Fruit fly (Drosophila melanogaster) whole organism, pupa: Measurements from ENCODE around the gene CG33306.

Experiments used
- CG10348 ChIP-seq: fragments of 200-800 bp; sonication (Bioruptor generic); IDR thresholded peaks from 2 replicates; pipeline ENCODE4 v1.3.6; 2022; ENCODE audit warnings: missing biosample characterization, missing genetic modification characterization
- CG12605 ChIP-seq: fragments of 200-800 bp; sonication (Bioruptor generic); IDR thresholded peaks from 2 replicates; pipeline ENCODE4 v1.3.6; 2022; ENCODE audit warnings: missing biosample characterization, missing genetic modification characterization
- CG13204 ChIP-seq: fragments of 200-800 bp; sonication (Bioruptor generic); optimal IDR thresholded peaks from 2 replicates; lab custom pipeline; 2018; ENCODE audit warnings: missing biosample characterization, mild to moderate bottlenecking, missing genetic modification characterization, moderate library complexity
- CG14655 ChIP-seq: fragments of 200-800 bp; sonication (Bioruptor generic); optimal IDR thresholded peaks from 3 replicates; lab custom pipeline; 2017; ENCODE audit warnings: mild to moderate bottlenecking, missing biosample characterization, missing genetic modification reagents, missing genetic modification characterization
- CG15710 ChIP-seq: fragments of 200-800 bp; sonication (Bioruptor generic); optimal IDR thresholded peaks from 2 replicates; lab custom pipeline; 2018; ENCODE audit warnings: missing biosample characterization, mild to moderate bottlenecking, missing genetic modification characterization, moderate library complexity
- CG17806 ChIP-seq: fragments of 200-800 bp; sonication (Bioruptor generic); optimal IDR thresholded peaks from 2 replicates; lab custom pipeline; 2018; ENCODE audit warnings: missing biosample characterization, mild to moderate bottlenecking, missing genetic modification characterization, moderate library complexity
- CG32121 ChIP-seq: fragments of 200-800 bp; sonication (Bioruptor generic); IDR thresholded peaks from 2 replicates; pipeline ENCODE4 v1.3.6; 2022; ENCODE audit warnings: missing biosample characterization, missing genetic modification characterization
- CG34367 ChIP-seq: fragments of 200-800 bp; sonication (Bioruptor generic); optimal IDR thresholded peaks from 2 replicates; lab custom pipeline; 2018; ENCODE audit warnings: missing biosample characterization, mild to moderate bottlenecking, missing genetic modification characterization
- CG4496 ChIP-seq: fragments of 200-800 bp; sonication (Bioruptor generic); IDR thresholded peaks from 3 replicates; pipeline ENCODE4 v1.3.6; 2022; ENCODE audit warnings: missing biosample characterization, missing genetic modification characterization
- CG8159 ChIP-seq: fragments of 200-800 bp; sonication (Bioruptor generic); optimal IDR thresholded peaks from 3 replicates; lab custom pipeline; 2018; ENCODE audit warnings: missing biosample characterization, mild to moderate bottlenecking, missing genetic modification characterization, moderate library complexity
- CG8301 ChIP-seq: fragments of 200-800 bp; sonication (Bioruptor generic); optimal IDR thresholded peaks from 2 replicates; lab custom pipeline; 2018; ENCODE audit warnings: missing biosample characterization, mild to moderate bottlenecking, missing genetic modification characterization
- CG9948 ChIP-seq: fragments of 200-800 bp; sonication (Bioruptor generic); optimal IDR thresholded peaks from 2 replicates; lab custom pipeline; 2018; ENCODE audit warnings: missing biosample characterization, mild to moderate bottlenecking, missing genetic modification characterization, moderate library complexity
- D1 ChIP-seq: fragments of 200-800 bp; sonication (Bioruptor generic); optimal IDR thresholded peaks from 2 replicates; lab custom pipeline; 2018; ENCODE audit warnings: missing biosample characterization, mild to moderate bottlenecking, missing genetic modification characterization, moderate library complexity
- EcR ChIP-seq: fragments of 200-800 bp; sonication (Bioruptor generic); optimal IDR thresholded peaks from 3 replicates; lab custom pipeline; 2019; ENCODE audit warnings: missing biosample characterization, missing genetic modification characterization, mild to moderate bottlenecking, moderate library complexity, missing genetic modification reagents
- Ets98B ChIP-seq: fragments of 200-800 bp; sonication (Bioruptor generic); IDR thresholded peaks from 2 replicates; pipeline ENCODE4 v1.3.6; 2022; ENCODE audit warnings: missing biosample characterization, missing genetic modification characterization
- Pif1A ChIP-seq: fragments of 200-800 bp; sonication (Bioruptor generic); optimal IDR thresholded peaks from 3 replicates; lab custom pipeline; 2016; ENCODE audit warnings: missing biosample characterization, missing genetic modification characterization
- Pif1B ChIP-seq: fragments of 200-800 bp; sonication (Bioruptor generic); optimal IDR thresholded peaks from 3 replicates; lab custom pipeline; 2016; ENCODE audit warnings: missing biosample characterization, missing genetic modification characterization
- Snoo ChIP-seq: fragments of 200-800 bp; sonication (Bioruptor generic); optimal IDR thresholded peaks from 3 replicates; lab custom pipeline; 2017; ENCODE audit warnings: missing biosample characterization, mild to moderate bottlenecking, missing genetic modification characterization, inconsistent platforms
- fd96Ca ChIP-seq: fragments of 200-800 bp; sonication (Bioruptor generic); IDR thresholded peaks from 3 replicates; pipeline ENCODE4 v1.3.6; 2022; ENCODE audit warnings: missing biosample characterization, missing genetic modification characterization
- gl ChIP-seq: fragments of 200-800 bp; sonication (Bioruptor generic); optimal IDR thresholded peaks from 2 replicates; lab custom pipeline; 2018; ENCODE audit warnings: missing biosample characterization, mild to moderate bottlenecking, missing genetic modification characterization
- rn ChIP-seq: fragments of 200-800 bp; sonication (Bioruptor generic); IDR thresholded peaks from 2 replicates; pipeline ENCODE4 v1.3.6; 2022; ENCODE audit warnings: missing biosample characterization, missing genetic modification characterization

Gene CG33306

DNA sequence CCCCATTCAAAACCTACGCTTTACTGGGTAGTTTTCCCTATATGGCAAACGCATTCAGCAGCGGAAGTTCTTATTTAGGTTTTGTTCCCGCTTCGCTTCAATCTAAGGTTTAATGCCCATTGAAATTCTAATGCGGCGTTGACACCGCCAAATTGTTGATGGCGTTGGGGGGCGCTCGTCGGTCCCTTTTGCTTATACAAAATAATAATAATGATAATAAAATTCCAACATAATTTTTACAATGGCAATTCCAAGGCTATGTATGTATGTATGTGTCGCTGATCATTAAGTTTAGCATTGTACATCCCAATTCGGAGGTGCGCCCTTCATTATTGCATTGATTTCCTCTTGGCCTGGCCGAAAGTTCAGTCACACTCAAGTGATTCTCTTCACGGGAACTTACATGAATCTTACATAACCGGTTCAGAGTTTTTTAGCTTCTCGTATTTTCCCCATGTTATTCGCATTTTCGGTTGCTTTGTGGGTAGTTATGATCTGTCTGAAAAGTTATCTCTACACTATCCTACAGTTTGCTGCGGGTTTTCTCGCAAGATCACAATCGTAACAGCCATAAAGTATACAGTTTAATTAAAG, 40.6 kb upstream of the CG33306 start:
- TF ChIP-seq EcR, result peak; percentile 55
- TF ChIP-seq CG32121, result no peak

DNA sequence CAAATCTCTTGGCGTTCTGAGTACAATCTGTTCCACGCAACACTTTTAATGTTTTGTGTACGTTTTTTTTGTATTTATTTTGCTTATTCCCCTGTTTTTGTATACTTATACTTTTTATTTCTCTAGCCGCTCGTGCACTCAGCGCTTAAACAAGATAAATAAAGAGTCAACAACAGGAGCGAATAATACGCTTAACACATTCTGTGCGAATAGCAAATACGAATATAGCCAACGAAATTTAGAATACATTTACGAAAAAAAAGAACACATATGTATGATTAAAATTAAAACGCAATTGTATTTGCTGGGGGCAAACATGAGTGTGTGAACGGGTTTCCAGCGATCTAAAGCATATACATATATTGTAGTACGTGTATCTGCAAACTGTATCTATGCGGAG, 38.4 kb upstream of the CG33306 start:
- TF ChIP-seq Pif1A (peak; percentile 0), CG13204 (GFP tag; lab: Kevin White, UChicago) (no peak), Pif1B (GFP tag; lab: Kevin White, UChicago) (no peak)

DNA sequence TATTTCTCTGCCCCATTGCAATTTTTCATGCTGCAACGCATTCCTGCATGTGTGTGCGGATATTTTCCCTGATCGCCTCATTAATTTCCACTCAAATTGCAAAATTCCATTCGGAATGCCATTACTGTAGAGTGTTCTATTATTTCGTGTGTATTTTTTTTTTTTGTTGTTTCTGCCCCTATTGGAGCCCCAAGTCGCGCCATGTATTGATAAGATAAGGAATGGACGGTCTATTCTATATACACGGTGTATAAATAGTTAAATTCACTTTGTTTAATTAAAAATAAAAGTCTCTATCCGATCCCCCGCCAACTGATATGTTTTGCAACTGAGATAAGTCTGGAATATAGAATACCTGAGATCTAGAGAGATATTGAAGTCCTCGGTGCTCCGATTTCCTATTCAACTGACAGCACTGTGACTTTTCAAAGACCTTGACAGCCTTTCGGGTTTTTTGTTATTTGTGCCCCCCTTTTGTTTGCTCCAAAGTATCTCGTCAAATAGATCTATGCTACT, 37.9 kb upstream of the CG33306 start:
- TF ChIP-seq CG15710 (tag; lab: Kevin White, UChicago), result no peak
- TF ChIP-seq CG17806 (tag; lab: Kevin White, UChicago), result no peak
- no peak for TF ChIP-seq CG4496 (GFP tag; lab: Robert Waterston, UW)
- TF ChIP-seq fd96Ca (GFP tag; lab: Robert Waterston, UW), result 0 out of 3 replicates have a peak, but pooled peaks have one; percentile 33
- TF ChIP-seq CG10348 (GFP tag; lab: Robert Waterston, UW), result no peak
- no peak for TF ChIP-seq CG13204 (GFP tag; lab: Kevin White, UChicago)
- no peak for TF ChIP-seq rn

DNA sequence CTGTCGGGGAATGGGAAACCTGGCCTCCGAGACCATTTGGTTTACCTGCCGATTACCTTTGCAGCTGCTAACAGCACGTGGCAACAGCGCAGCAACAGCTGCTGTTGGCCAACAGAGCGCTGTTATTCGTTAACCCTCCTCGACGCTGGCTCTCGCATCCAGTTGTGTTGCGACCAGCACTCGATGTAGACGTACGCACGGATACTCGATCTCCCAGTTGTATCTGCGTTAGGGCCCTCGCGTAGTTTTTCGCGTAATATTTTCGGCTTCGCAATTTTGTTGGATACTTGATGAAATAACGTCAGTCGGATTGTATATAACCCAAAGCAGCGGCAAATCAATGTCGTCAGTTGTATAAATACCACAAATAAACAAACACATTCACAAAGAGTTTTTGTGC, 35.3 kb upstream of the CG33306 start:
- TF ChIP-seq CG4496 (GFP tag; lab: Robert Waterston, UW) (peak; percentile 72), EcR (peak; percentile 25), D1 (peak; percentile 15), Ets98B (GFP tag; lab: Robert Waterston, UW) (peak; percentile 52), CG32121 (no peak; the same call in 1 of the 2 replicates), CG15710 (tag; lab: Kevin White, UChicago) (no peak), fd96Ca (GFP tag; lab: Robert Waterston, UW) (peak; percentile 13; the same call in 1 of the 3 replicates), Snoo (tag; lab: Kevin White, UChicago) (peak; percentile 0)

DNA sequence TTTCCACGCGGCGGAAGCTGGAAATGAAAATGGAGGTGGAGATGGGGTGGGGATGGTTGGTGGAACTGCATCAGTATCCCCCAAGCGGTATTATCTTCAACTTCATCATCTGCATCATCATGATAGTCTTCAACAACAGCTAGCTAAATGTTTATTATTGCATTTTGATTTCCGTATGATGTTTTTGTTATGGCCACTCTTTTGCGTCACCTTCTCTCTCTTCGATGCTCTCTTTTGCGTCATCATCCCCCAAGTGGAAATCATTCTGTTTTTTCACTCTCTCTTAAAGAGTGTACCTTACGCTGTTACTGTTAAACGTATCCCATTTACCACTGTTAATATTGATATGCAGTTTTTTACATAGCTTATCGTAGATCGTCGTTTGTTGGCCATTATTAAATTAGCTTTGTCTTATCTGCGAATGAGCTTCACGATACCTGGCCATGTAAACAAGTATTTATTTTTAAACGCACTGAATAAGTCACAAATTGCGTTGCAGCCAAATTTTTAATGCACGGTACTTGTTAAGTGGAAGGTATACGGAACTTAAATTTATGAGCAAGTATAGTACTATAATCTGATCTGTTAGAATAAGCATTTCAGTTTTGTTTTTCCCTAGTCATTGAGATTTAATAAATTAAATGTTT, 34.5 kb upstream of the CG33306 start:
- TF ChIP-seq Pif1B (GFP tag; lab: Kevin White, UChicago) (no peak), CG32121 (no peak), CG9948 (no peak), CG17806 (tag; lab: Kevin White, UChicago) (no peak), EcR (no peak), Ets98B (GFP tag; lab: Robert Waterston, UW) (no peak), gl (tag; lab: Kevin White, UChicago) (no peak), CG8159 (tag; lab: Kevin White, UChicago) (no peak), Pif1A (no peak), D1 (no peak), CG12605 (GFP tag; lab: Robert Waterston, UW) (no peak), Snoo (tag; lab: Kevin White, UChicago) (no peak), fd96Ca (GFP tag; lab: Robert Waterston, UW) (no peak), CG34367 (tag; lab: Kevin White, UChicago) (no peak), CG15710 (tag; lab: Kevin White, UChicago) (no peak)

DNA sequence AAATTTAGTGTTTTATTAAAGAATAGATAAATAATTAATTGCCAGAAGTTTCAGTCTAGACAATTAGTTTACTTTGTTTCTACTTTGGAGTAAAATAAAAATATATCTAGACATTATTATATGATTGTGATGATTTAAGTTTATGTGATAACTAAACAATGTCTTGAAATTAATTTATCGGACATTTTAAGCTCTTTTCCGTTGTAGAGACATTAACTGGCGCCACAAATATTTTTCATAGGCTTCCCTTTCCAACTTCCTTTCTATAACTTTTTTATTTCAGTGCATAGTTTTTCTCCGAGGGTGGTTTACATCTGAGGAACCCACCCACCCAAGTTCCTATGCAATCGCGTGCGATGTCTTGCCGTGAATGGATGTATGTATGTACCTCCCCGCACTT, 33.2 kb upstream of the CG33306 start:
- no peak for TF ChIP-seq CG8301 (tag; lab: Kevin White, UChicago)
- TF ChIP-seq EcR, result no peak
- TF ChIP-seq CG9948, result no peak
- no peak for TF ChIP-seq CG15710 (tag; lab: Kevin White, UChicago)
- no peak for TF ChIP-seq Pif1A
- TF ChIP-seq CG8159 (tag; lab: Kevin White, UChicago), result no peak
- TF ChIP-seq Snoo (tag; lab: Kevin White, UChicago), result no peak
- TF ChIP-seq D1, result no peak
- TF ChIP-seq Ets98B (GFP tag; lab: Robert Waterston, UW), result no peak
- TF ChIP-seq CG14655, result no peak
- no peak for TF ChIP-seq CG4496 (GFP tag; lab: Robert Waterston, UW)
- TF ChIP-seq CG34367 (tag; lab: Kevin White, UChicago), result no peak

DNA sequence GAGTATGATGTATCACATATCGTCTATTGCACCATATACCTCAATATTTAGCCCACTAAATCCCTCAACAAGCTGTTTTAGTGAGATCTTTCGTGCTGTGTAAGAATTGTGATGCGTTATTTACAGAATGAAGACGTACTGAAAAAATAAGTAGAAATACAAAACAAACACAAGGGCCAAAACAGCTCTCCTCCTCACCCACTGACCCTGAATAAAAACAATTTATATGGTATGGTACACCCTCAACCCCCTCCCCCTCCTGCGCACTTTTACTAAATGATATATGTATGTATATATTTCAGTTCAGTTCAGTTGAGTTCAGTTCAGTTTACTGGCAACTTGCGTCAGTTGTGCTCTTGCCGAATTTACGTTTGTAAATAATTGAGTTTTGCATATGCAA, 29.6 kb upstream of the CG33306 start:
- TF ChIP-seq gl (tag; lab: Kevin White, UChicago) (no peak), EcR (no peak), rn (no peak), CG13204 (GFP tag; lab: Kevin White, UChicago) (no peak), CG14655 (no peak), CG9948 (no peak), fd96Ca (GFP tag; lab: Robert Waterston, UW) (no peak), Pif1B (GFP tag; lab: Kevin White, UChicago) (no peak), CG34367 (tag; lab: Kevin White, UChicago) (no peak), Pif1A (no peak), D1 (no peak), CG15710 (tag; lab: Kevin White, UChicago) (no peak), CG32121 (no peak), CG4496 (GFP tag; lab: Robert Waterston, UW) (no peak), CG8159 (tag; lab: Kevin White, UChicago) (no peak)
